Fruit fly (Drosophila melanogaster) whole organism, embryonic: ENCODE measurements around the gene gce.
A peak's percentile ranks its signal among the peaks of the same experiment; 100 is the strongest.

ENCODE experiments used
- Atf-2 ChIP-seq: fragments of 200-800 bp; sonication (Bioruptor generic); optimal IDR thresholded peaks from 2 replicates; lab custom pipeline; 2016; ENCODE audit warnings: missing biosample characterization, missing genetic modification characterization
- CG10267 ChIP-seq: fragments of 200-800 bp; sonication (Bioruptor generic); optimal IDR thresholded peaks from 2 replicates; lab custom pipeline; 2018; ENCODE audit warnings: missing biosample characterization, mild to moderate bottlenecking, missing genetic modification characterization, moderate library complexity
- CG10366 ChIP-seq: fragments of 200-800 bp; sonication (Bioruptor generic); IDR thresholded peaks from 2 replicates; pipeline ENCODE4 v1.3.6; 2022; ENCODE audit warnings: missing biosample characterization, missing genetic modification characterization
- CG10565 ChIP-seq: fragments of 200-800 bp; sonication (Bioruptor generic); optimal IDR thresholded peaks from 3 replicates; lab custom pipeline; 2016; ENCODE audit warnings: missing biosample characterization, mild to moderate bottlenecking, missing genetic modification characterization
- CG11456 ChIP-seq: fragments of 200-800 bp; sonication (Bioruptor generic); IDR thresholded peaks from 3 replicates; pipeline ENCODE4 v1.3.6; 2022; ENCODE audit warnings: missing biosample characterization, missing genetic modification characterization
- CG1233 ChIP-seq: fragments of 200-800 bp; sonication (Bioruptor generic); optimal IDR thresholded peaks from 4 replicates; lab custom pipeline; 2018; ENCODE audit warnings: missing biosample characterization, mild to moderate bottlenecking, missing genetic modification characterization
- CG13296 ChIP-seq: fragments of 200-800 bp; sonication (Bioruptor generic); optimal IDR thresholded peaks from 3 replicates; lab custom pipeline; 2018; ENCODE audit warnings: missing biosample characterization, mild to moderate bottlenecking, missing genetic modification characterization
- CG14860 ChIP-seq: fragments of 200-800 bp; sonication (Bioruptor generic); IDR thresholded peaks from 3 replicates; pipeline ENCODE4 v1.3.6; 2022; ENCODE audit warnings: missing biosample characterization, missing genetic modification characterization; ENCODE audit not compliant: partially characterized antibody
- CG15073 ChIP-seq: fragments of 200-800 bp; sonication (Bioruptor generic); optimal IDR thresholded peaks from 2 replicates; lab custom pipeline; 2016; ENCODE audit warnings: missing biosample characterization, missing genetic modification characterization
- CG17186 ChIP-seq: fragments of 200-800 bp; sonication (Bioruptor generic); optimal IDR thresholded peaks from 3 replicates; lab custom pipeline; 2017; ENCODE audit warnings: missing biosample characterization, missing genetic modification reagents, missing genetic modification characterization
- CG18764 ChIP-seq: fragments of 200-800 bp; sonication (Bioruptor generic); optimal IDR thresholded peaks from 3 replicates; lab custom pipeline; 2016; ENCODE audit warnings: missing biosample characterization, missing genetic modification characterization
- CG2712 ChIP-seq: fragments of 200-800 bp; optimal IDR thresholded peaks from 3 replicates; lab custom pipeline; 2019; ENCODE audit warnings: missing biosample characterization, mild to moderate bottlenecking, missing genetic modification characterization, moderate library complexity
- CG31224 ChIP-seq: fragments of 200-800 bp; sonication (Bioruptor generic); IDR thresholded peaks from 2 replicates; pipeline ENCODE4 v1.3.6; 2022; ENCODE audit warnings: missing biosample characterization, missing genetic modification characterization
- CG31365 ChIP-seq: fragments of 200-800 bp; sonication (Bioruptor generic); optimal IDR thresholded peaks from 2 replicates; lab custom pipeline; 2018; ENCODE audit warnings: missing biosample characterization, mild to moderate bottlenecking, missing genetic modification characterization
- CG32772 ChIP-seq: fragments of 200-800 bp; sonication (Bioruptor generic); IDR thresholded peaks from 2 replicates; pipeline ENCODE4 v1.3.6; 2022; ENCODE audit warnings: missing biosample characterization, missing genetic modification characterization
- CG3281 ChIP-seq: fragments of 200-800 bp; sonication (Bioruptor generic); optimal IDR thresholded peaks from 3 replicates; lab custom pipeline; 2017; ENCODE audit warnings: missing biosample characterization, mild to moderate bottlenecking, missing genetic modification characterization
- CG33557 ChIP-seq: fragments of 200-800 bp; sonication (Bioruptor generic); optimal IDR thresholded peaks from 2 replicates; lab custom pipeline; 2019; ENCODE audit warnings: missing biosample characterization, mild to moderate bottlenecking, missing genetic modification characterization, moderate library complexity
- CG3995 ChIP-seq: fragments of 200-800 bp; sonication (Bioruptor generic); optimal IDR thresholded peaks from 3 replicates; lab custom pipeline; 2016; ENCODE audit warnings: missing biosample characterization, missing genetic modification characterization
- CG4404 ChIP-seq: fragments of 200-800 bp; sonication (Bioruptor generic); IDR thresholded peaks from 2 replicates; pipeline ENCODE4 v1.3.6; 2022; ENCODE audit warnings: missing biosample characterization, missing genetic modification characterization
- CG4424 ChIP-seq: fragments of 200-800 bp; sonication (Bioruptor generic); optimal IDR thresholded peaks from 3 replicates; lab custom pipeline; 2016; ENCODE audit warnings: missing biosample characterization, missing genetic modification characterization
- CG4730 ChIP-seq: fragments of 200-800 bp; sonication (Bioruptor generic); IDR thresholded peaks from 2 replicates; pipeline ENCODE4 v1.3.6; 2022; ENCODE audit warnings: missing biosample characterization, missing genetic modification characterization
- CG6791 ChIP-seq: fragments of 200-800 bp; sonication (Bioruptor generic); IDR thresholded peaks from 3 replicates; pipeline ENCODE4 v1.3.6; 2022; ENCODE audit warnings: missing biosample characterization, missing genetic modification characterization; ENCODE audit not compliant: partially characterized antibody
- CG7372 ChIP-seq: fragments of 200-800 bp; sonication (Bioruptor generic); IDR thresholded peaks from 2 replicates; pipeline ENCODE4 v1.3.6; 2022; ENCODE audit warnings: missing biosample characterization, missing genetic modification characterization
- Dek ChIP-seq: fragments of 200-800 bp; sonication (Bioruptor generic); optimal IDR thresholded peaks from 3 replicates; lab custom pipeline; 2019; ENCODE audit warnings: missing biosample characterization, mild to moderate bottlenecking, missing genetic modification characterization, moderate library complexity
- Doc3 ChIP-seq: fragments of 200-800 bp; sonication (Bioruptor generic); IDR thresholded peaks from 3 replicates; pipeline ENCODE4 v1.3.6; 2022; ENCODE audit warnings: missing biosample characterization, missing genetic modification characterization; ENCODE audit not compliant: partially characterized antibody
- Drgx ChIP-seq: fragments of 200-800 bp; sonication (Bioruptor generic); IDR thresholded peaks from 2 replicates; pipeline ENCODE4 v1.3.6; 2022; ENCODE audit warnings: missing biosample characterization, missing genetic modification characterization
- H15 ChIP-seq: fragments of 200-800 bp; sonication (Bioruptor generic); IDR thresholded peaks from 3 replicates; pipeline ENCODE4 v1.3.6; 2022; ENCODE audit warnings: missing biosample characterization, missing genetic modification characterization
- Hr78 ChIP-seq, 2 experiments: fragments of 200-800 bp in 1 of 2; fragments of >200 bp in 1 of 2; sonication (Bioruptor generic) in 1 of 2; optimal IDR thresholded peaks; 2 replicates each; lab custom pipeline; 2017 to 2019; ENCODE audit warnings: missing biosample characterization in 2 of 2, missing genetic modification characterization in 2 of 2, mild to moderate bottlenecking in 1 of 2, moderate library complexity in 1 of 2
- al ChIP-seq: fragments of 200-800 bp; sonication (Bioruptor generic); IDR thresholded peaks from 2 replicates; pipeline ENCODE4 v1.3.6; 2022; ENCODE audit warnings: missing biosample characterization, missing genetic modification characterization
- bab2 ChIP-seq: fragments of 200-800 bp; sonication (Bioruptor generic); optimal IDR thresholded peaks from 2 replicates; lab custom pipeline; 2016; ENCODE audit warnings: missing biosample characterization, missing genetic modification characterization
- btn ChIP-seq: fragments of 200-800 bp; sonication (Bioruptor generic); optimal IDR thresholded peaks from 2 replicates; lab custom pipeline; 2016; ENCODE audit warnings: missing biosample characterization, missing genetic modification characterization
- chn ChIP-seq: fragments of 200-800 bp; sonication (Bioruptor generic); optimal IDR thresholded peaks from 2 replicates; lab custom pipeline; 2016; ENCODE audit warnings: missing biosample characterization, missing genetic modification characterization
- dmrt11E ChIP-seq: fragments of 200-800 bp; sonication (Bioruptor generic); optimal IDR thresholded peaks from 3 replicates; lab custom pipeline; 2018; ENCODE audit warnings: missing biosample characterization, mild to moderate bottlenecking, missing genetic modification characterization, moderate library complexity
- ewg ChIP-seq: fragments of 200-800 bp; sonication (Bioruptor generic); optimal IDR thresholded peaks from 3 replicates; lab custom pipeline; 2017; ENCODE audit warnings: mild to moderate bottlenecking, missing biosample characterization, missing genetic modification reagents, missing genetic modification characterization
- ftz-f1 ChIP-seq: fragments of 200-800 bp; sonication (Bioruptor generic); optimal IDR thresholded peaks from 2 replicates; lab custom pipeline; 2016; ENCODE audit warnings: missing biosample characterization, missing genetic modification characterization
- gem ChIP-seq: fragments of 200-800 bp; sonication (Bioruptor generic); optimal IDR thresholded peaks from 2 replicates; lab custom pipeline; 2019; ENCODE audit warnings: missing biosample characterization, mild to moderate bottlenecking, missing genetic modification characterization, moderate library complexity
- grau ChIP-seq: fragments of 200-800 bp; optimal IDR thresholded peaks from 3 replicates; lab custom pipeline; 2019; ENCODE audit warnings: missing biosample characterization, mild to moderate bottlenecking, missing genetic modification characterization, moderate library complexity
- jigr1 ChIP-seq: fragments of 200-800 bp; sonication (Bioruptor generic); IDR thresholded peaks from 3 replicates; pipeline ENCODE4 v1.3.6; 2022; ENCODE audit warnings: missing biosample characterization, missing genetic modification characterization
- klu ChIP-seq: fragments of 200-800 bp; sonication (Bioruptor generic); IDR thresholded peaks from 2 replicates; pipeline ENCODE4 v1.3.6; 2022; ENCODE audit warnings: missing biosample characterization, missing genetic modification characterization
- lab ChIP-seq: fragments of 200-800 bp; sonication (Bioruptor generic); optimal IDR thresholded peaks from 3 replicates; lab custom pipeline; 2017; ENCODE audit warnings: missing biosample characterization, missing genetic modification characterization, mild to moderate bottlenecking, moderate library complexity, missing genetic modification reagents
- nerfin-2 ChIP-seq: fragments of 200-800 bp; sonication (Bioruptor generic); IDR thresholded peaks from 2 replicates; pipeline ENCODE4 v1.3.6; 2022; ENCODE audit warnings: missing biosample characterization, missing genetic modification characterization; ENCODE audit not compliant: partially characterized antibody
- otp ChIP-seq: fragments of 200-800 bp; sonication (Bioruptor generic); IDR thresholded peaks from 3 replicates; pipeline ENCODE4, ENCODE4 v1.3.6; 2022; ENCODE audit warnings: missing biosample characterization, missing genetic modification characterization
- ranshi ChIP-seq: fragments of 200-800 bp; sonication (Bioruptor generic); IDR thresholded peaks from 2 replicates; pipeline ENCODE4 v1.3.6; 2022; ENCODE audit warnings: missing biosample characterization, missing genetic modification characterization
- sens-2 ChIP-seq: fragments of 200-800 bp; sonication (Bioruptor generic); IDR thresholded peaks from 2 replicates; pipeline ENCODE4 v1.3.6; 2022; ENCODE audit warnings: missing biosample characterization, missing genetic modification characterization
- sna ChIP-seq: fragments of 200-800 bp; sonication (Bioruptor generic); IDR thresholded peaks from 2 replicates; pipeline ENCODE4 v1.3.6; 2022; ENCODE audit warnings: missing biosample characterization, missing genetic modification characterization; ENCODE audit not compliant: partially characterized antibody
- ssp ChIP-seq: fragments of 200-800 bp; sonication (Bioruptor generic); IDR thresholded peaks from 2 replicates; pipeline ENCODE4 v1.3.6; 2022; ENCODE audit warnings: missing biosample characterization, missing genetic modification characterization
- tup ChIP-seq: fragments of 200-800 bp; sonication (Bioruptor generic); optimal IDR thresholded peaks from 2 replicates; lab custom pipeline; 2016; ENCODE audit warnings: missing biosample characterization, mild to moderate bottlenecking, missing genetic modification characterization, moderate library complexity
- z ChIP-seq: fragments of 200-800 bp; sonication (Bioruptor generic); IDR thresholded peaks from 3 replicates; pipeline ENCODE4 v1.3.6; 2022; ENCODE audit warnings: missing biosample characterization, missing genetic modification characterization
- zfh1 ChIP-seq: fragments of 200-800 bp; sonication (Bioruptor generic); IDR thresholded peaks from 3 replicates; pipeline ENCODE4 v1.3.6; 2022; ENCODE audit warnings: missing biosample characterization, missing genetic modification characterization

Gene gce

DNA sequence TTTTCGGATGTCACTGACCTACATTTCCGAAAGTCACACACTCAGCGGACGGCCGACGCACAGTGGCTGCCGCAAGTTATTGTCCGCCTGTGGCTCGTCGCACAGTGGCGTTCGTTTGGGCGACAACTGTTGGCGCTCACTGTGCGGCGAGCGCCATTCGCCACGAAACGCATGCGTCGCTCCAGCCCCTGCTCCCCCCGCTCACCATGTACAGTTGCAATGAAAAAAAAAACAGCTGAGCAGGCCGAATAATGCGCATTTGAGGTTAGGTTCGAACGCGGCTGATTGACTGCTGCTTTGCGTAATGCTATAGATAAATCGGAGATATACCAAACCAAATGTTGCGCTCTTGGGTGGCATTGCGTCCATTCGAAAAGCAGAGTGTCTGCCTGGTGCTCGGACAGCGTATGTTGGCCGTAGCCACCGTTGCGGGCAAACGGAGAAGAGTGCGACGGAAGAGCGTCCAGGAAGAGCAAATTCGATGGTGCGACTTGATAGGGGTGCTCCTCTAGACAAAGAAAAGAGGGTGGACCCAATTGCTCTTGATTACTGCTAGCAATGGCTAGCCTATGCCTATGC, 25.8 kb downstream of the gce start (continued):
- TF ChIP-seq CG6791 (GFP tag; lab: Robert Waterston, UW) (peak; percentile 51; the same call in 2 of the 3 replicates), CG10267 (tag; lab: Kevin White, UChicago) (peak; percentile 42), dmrt11E (tag; lab: Kevin White, UChicago) (no peak), ewg (peak; percentile 94), jigr1 (GFP tag; lab: Robert Waterston, UW) (0 out of 3 replicates have a peak, but pooled peaks have one; percentile 42), CG18764 (peak; percentile 46), Dek (tag; lab: Kevin White, UChicago) (peak; percentile 79), klu (GFP tag; lab: Robert Waterston, UW) (peak; percentile 72), ftz-f1 (GFP tag; lab: Kevin White, UChicago) (peak; percentile 99), CG2712 (tag; lab: Kevin White, UChicago) (peak; percentile 65), CG4404 (peak; percentile 64), CG1233 (GFP tag; lab: Kevin White, UChicago) (peak; percentile 72), tup (GFP tag; lab: Kevin White, UChicago) (peak; percentile 67), otp (GFP tag; lab: Robert Waterston, UW) (peak; percentile 88), CG17186 (GFP tag; lab: Kevin White, UChicago) (peak; percentile 94), CG15073 (GFP tag; lab: Kevin White, UChicago) (peak; percentile 95), Drgx (GFP tag; lab: Robert Waterston, UW) (peak; percentile 89), CG4424 (GFP tag; lab: Kevin White, UChicago) (peak; percentile 68), CG10565 (GFP tag; lab: Kevin White, UChicago) (no peak), CG32772 (GFP tag; lab: Robert Waterston, UW) (peak; percentile 94), z (peak; percentile 33; the same call in 1 of the 3 replicates), Hr78 (GFP tag; optimal IDR thresholded peaks at IDR 0.05; lab: Kevin White, UChicago) (peak in 1 of 2 experiments; percentile 48), grau (tag; lab: Kevin White, UChicago) (peak; percentile 70), ssp (GFP tag; lab: Robert Waterston, UW) (peak; percentile 77), CG7372 (peak; percentile 74), Doc3 (GFP tag; lab: Robert Waterston, UW) (no peak), CG11456 (GFP tag; lab: Robert Waterston, UW) (peak; percentile 97), btn (peak; percentile 65), CG3995 (peak; percentile 55), Atf-2 (GFP tag; lab: Kevin White, UChicago) (peak; percentile 80), lab (peak; percentile 95), CG31365 (peak; percentile 54), CG33557 (peak; percentile 36), CG31224 (GFP tag; lab: Robert Waterston, UW) (peak; percentile 82), sna (no peak), sens-2 (GFP tag; lab: Robert Waterston, UW) (peak; percentile 75; the same call in 1 of the 2 replicates), CG10366 (GFP tag; lab: Robert Waterston, UW) (peak; percentile 90), CG13296 (GFP tag; lab: Kevin White, UChicago) (peak; percentile 80), bab2 (GFP tag; lab: Kevin White, UChicago) (peak; percentile 85), CG3281 (peak; percentile 72), CG14860 (GFP tag; lab: Robert Waterston, UW) (no peak), al (GFP tag; lab: Robert Waterston, UW) (peak; percentile 83), chn (GFP tag; lab: Kevin White, UChicago) (peak; percentile 84), CG4730 (GFP tag; lab: Robert Waterston, UW) (peak; percentile 81), H15 (GFP tag; lab: Robert Waterston, UW) (peak; percentile 85), zfh1 (GFP tag; lab: Robert Waterston, UW) (peak; percentile 94), ranshi (peak; percentile 88), nerfin-2 (0 out of 2 replicates have a peak, but pooled peaks have one; percentile 38), gem (peak; percentile 70)
